Worm (Caenorhabditis elegans): ENCODE measurements around the gene cutl-1.

Gene cutl-1

ce11 chrV:13363415-13363814, 42.5 kb downstream of the cutl-1 start, which contains the start of gene srg-46:
srg-46 (plus strand) TSS chrV:13363715.
- TF ChIP-seq nfya-1 (tag; optimal IDR thresholded peaks at IDR 0.05; ENCODE audit: insufficient read depth) (no peak), nhr-12 (tag; optimal IDR thresholded peaks at IDR 0.05) (no peak), nhr-25 (tag; optimal IDR thresholded peaks at IDR 0.05) (no peak), fos-1 (tag; optimal IDR thresholded peaks at IDR 0.05) (no peak), jun-1 (tag; optimal IDR thresholded peaks at IDR 0.05) (no peak), nhr-28 (tag; optimal IDR thresholded peaks at IDR 0.05) (no peak), R02D3.7 (tag; optimal IDR thresholded peaks at IDR 0.05) (no peak), sea-2 (GFP tag; optimal IDR thresholded peaks at IDR 0.05) (no peak)

- TF ChIP-seq ztf-4 (tag; optimal IDR thresholded peaks at IDR 0.05) = no peak
- no peak for TF ChIP-seq aly-2 (tag; optimal IDR thresholded peaks at IDR 0.05)
- TF ChIP-seq eor-1 (tag; optimal IDR thresholded peaks at IDR 0.05) = no peak
- no peak for TF ChIP-seq nhr-77 (tag; optimal IDR thresholded peaks at IDR 0.05)
- TF ChIP-seq fkh-10 (GFP tag; optimal IDR thresholded peaks at IDR 0.05) = no peak
- no peak for TF ChIP-seq nhr-12 (tag; optimal IDR thresholded peaks at IDR 0.05)
- TF ChIP-seq nhr-11 (tag; optimal IDR thresholded peaks at IDR 0.05) = no peak
- TF ChIP-seq elt-2 (tag; optimal IDR thresholded peaks at IDR 0.05) = no peak
- TF ChIP-seq mdl-1 (tag; optimal IDR thresholded peaks at IDR 0.05) = no peak
- TF ChIP-seq pha-4 (tag; optimal IDR thresholded peaks at IDR 0.05) = no peak
- no peak for TF ChIP-seq ceh-9 (tag; optimal IDR thresholded peaks at IDR 0.05)
- no peak for TF ChIP-seq egl-27 (tag; optimal IDR thresholded peaks at IDR 0.05)
- no peak for TF ChIP-seq nhr-23 (tag; optimal IDR thresholded peaks at IDR 0.05)
- no peak for TF ChIP-seq nhr-67 (tag; optimal IDR thresholded peaks at IDR 0.05)
- no peak for TF ChIP-seq daf-12 (tag; optimal IDR thresholded peaks at IDR 0.05)
- TF ChIP-seq fkh-2 (tag; optimal IDR thresholded peaks at IDR 0.05) = no peak
- TF ChIP-seq tbx-2 (tag; optimal IDR thresholded peaks at IDR 0.05) = no peak
- TF ChIP-seq fos-1 (tag; optimal IDR thresholded peaks at IDR 0.05) = no peak
These were observed 45.7 kb downstream of the cutl-1 start, which contains the start of gene F32H5.4 for ce11 chrV:13360254-13360653. F32H5.4 (plus strand) TSS chrV:13360554.

- peak; percentile 8 for TF ChIP-seq nhr-43 (tag; optimal IDR thresholded peaks at IDR 0.05; ENCODE audit: poor library complexity, severe bottlenecking)
- no peak for TF ChIP-seq nhr-12 (tag; optimal IDR thresholded peaks at IDR 0.05)
- no peak for TF ChIP-seq ceh-9 (tag; optimal IDR thresholded peaks at IDR 0.05)
- no peak for TF ChIP-seq ztf-4 (tag; optimal IDR thresholded peaks at IDR 0.05)
- TF ChIP-seq nhr-25 (tag; optimal IDR thresholded peaks at IDR 0.05) = peak; percentile 24
- no peak for TF ChIP-seq mdl-1 (tag; optimal IDR thresholded peaks at IDR 0.05)
- TF ChIP-seq pqm-1 (tag; optimal IDR thresholded peaks at IDR 0.05) = no peak
- no peak for TF ChIP-seq pha-4 (tag; optimal IDR thresholded peaks at IDR 0.05)
- TF ChIP-seq jun-1 (tag; optimal IDR thresholded peaks at IDR 0.05) = no peak
- TF ChIP-seq elt-3 (tag; optimal IDR thresholded peaks at IDR 0.05) = no peak
- TF ChIP-seq skn-1 (tag; optimal IDR thresholded peaks at IDR 0.05) = no peak
- no peak for TF ChIP-seq zag-1 (tag; optimal IDR thresholded peaks at IDR 0.05)
- peak; percentile 81 for TF ChIP-seq elt-1 (tag; optimal IDR thresholded peaks at IDR 0.05)
- TF ChIP-seq tbx-2 (tag; optimal IDR thresholded peaks at IDR 0.05) = no peak
- TF ChIP-seq nhr-23 (tag; optimal IDR thresholded peaks at IDR 0.05) = peak; percentile 35
These were observed 46.9 kb downstream of the cutl-1 start, which contains the start of gene F32H5.3 for ce11 chrV:13358823-13359592. F32H5.3 (plus strand) TSS chrV:13359335.

- TF ChIP-seq pqm-1 (tag; optimal IDR thresholded peaks at IDR 0.05) = peak; percentile 73
- TF ChIP-seq fkh-10 (GFP tag; optimal IDR thresholded peaks at IDR 0.05) = no peak
- no peak for TF ChIP-seq eor-1 (tag; optimal IDR thresholded peaks at IDR 0.05)
- TF ChIP-seq fkh-2 (tag; optimal IDR thresholded peaks at IDR 0.05) = no peak
- peak; percentile 93 for TF ChIP-seq elt-2 (tag; optimal IDR thresholded peaks at IDR 0.05)
- TF ChIP-seq fos-1 (tag; optimal IDR thresholded peaks at IDR 0.05) = no peak
- TF ChIP-seq lsy-12 (tag; optimal IDR thresholded peaks at IDR 0.05) = no peak
- no peak for TF ChIP-seq ztf-11 (tag; optimal IDR thresholded peaks at IDR 0.05)
These were observed 48.1 kb downstream of the cutl-1 start, which contains the start of gene F32H5.1 for ce11 chrV:13357652-13358281. F32H5.1 (minus strand) TSS chrV:13358037.

All from whole organism, L3 larva.